Worm (Caenorhabditis elegans) whole organism, L3 larva: ENCODE measurements around the gene K06G5.1.

Experiments used
- aly-2 ChIP-seq: fragments of 150-350 bp; optimal IDR thresholded peaks from 2 replicates; lab custom pipeline; 2014; ENCODE audit warnings: missing biosample characterization, missing genetic modification characterization
- ama-1 ChIP-seq: fragments of 150-350 bp; optimal IDR thresholded peaks from 2 replicates; lab custom pipeline; 2018
- daf-12 ChIP-seq: fragments of 150-350 bp; optimal IDR thresholded peaks from 2 replicates; lab custom pipeline; 2014; ENCODE audit warnings: missing biosample characterization, missing genetic modification reagents, missing genetic modification characterization
- lin-39 ChIP-seq: fragments of 150-350 bp; optimal IDR thresholded peaks from 2 replicates; lab custom pipeline; 2018; ENCODE audit warnings: missing biosample characterization, missing genetic modification reagents, missing genetic modification characterization
- nhr-12 ChIP-seq: fragments of 150-350 bp; optimal IDR thresholded peaks from 2 replicates; lab custom pipeline; 2014; ENCODE audit warnings: missing biosample characterization, missing genetic modification characterization
- nhr-76 ChIP-seq: fragments of 150-350 bp; sonication (generic microtip); optimal IDR thresholded peaks from 5 replicates; lab custom pipeline; 2014; ENCODE audit warnings: missing biosample characterization, missing genetic modification characterization
- pqm-1 ChIP-seq: fragments of 150-350 bp; optimal IDR thresholded peaks from 2 replicates; lab custom pipeline; 2017; ENCODE audit warnings: missing biosample characterization, missing genetic modification characterization, inconsistent platforms
- zag-1 ChIP-seq: fragments of 150-350 bp; optimal IDR thresholded peaks from 2 replicates; lab custom pipeline; 2014; ENCODE audit warnings: missing biosample characterization, missing genetic modification characterization
- ztf-11 ChIP-seq: fragments of 150-350 bp; optimal IDR thresholded peaks from 2 replicates; lab custom pipeline; 2014; ENCODE audit warnings: missing biosample characterization, missing genetic modification characterization

DNA sequence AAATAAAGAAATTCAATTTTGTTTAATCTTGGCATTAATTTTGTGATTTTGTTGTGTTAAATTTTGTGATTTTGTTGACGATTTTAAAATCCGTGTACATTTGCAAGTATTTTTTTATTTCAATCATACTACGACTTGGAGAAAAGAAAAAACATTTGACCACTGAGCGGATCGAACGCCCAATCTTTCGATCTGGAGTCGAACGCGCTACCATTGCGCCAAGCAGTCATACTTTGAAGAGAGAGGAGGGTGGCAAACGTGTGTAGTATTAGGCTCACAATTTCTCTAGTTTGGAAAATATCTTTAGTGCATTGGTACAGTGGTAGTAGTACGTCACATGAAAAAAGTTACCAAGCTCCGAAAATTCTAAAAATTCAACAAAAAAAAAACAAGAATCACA is 14.0 kb downstream of the K06G5.1 start:
- TF ChIP-seq aly-2 (tag; lab: Kevin White, UChicago) (no peak), ama-1 (no peak), daf-12 (no peak), nhr-12 (tag; lab: Kevin White, UChicago) (no peak), lin-39 (tag; lab: Kevin White, UChicago) (no peak), nhr-76 (tag; lab: Kevin White, UChicago) (no peak), ztf-11 (tag; lab: Kevin White, UChicago) (no peak), pqm-1 (no peak), zag-1 (tag; lab: Kevin White, UChicago) (no peak)
